Worm (Caenorhabditis elegans) whole organism, L4 larva: ENCODE data around the gene K06H7.2.

Experiments
- F10B5.3 ChIP-seq: sonication (generic microtip); optimal IDR thresholded peaks from 2 replicates; lab custom pipeline; 2016; ENCODE audit warnings: mild to moderate bottlenecking, missing genetic modification characterization, missing compliant biosample characterization
- F26F4.8 ChIP-seq: fragments of 200-800 bp; sonication (Bioruptor generic); conservative IDR thresholded peaks from 2 replicates; pipeline ENCODE4 v1.3.6; 2022; ENCODE audit warnings: missing genetic modification characterization, missing compliant biosample characterization
- F37D6.2 ChIP-seq: sonication (generic microtip); optimal IDR thresholded peaks from 2 replicates; lab custom pipeline; 2016; ENCODE audit warnings: mild to moderate bottlenecking, missing genetic modification characterization, missing compliant biosample characterization
- Y105C5A.15 ChIP-seq: fragments of 200-800 bp; sonication (Bioruptor generic); IDR thresholded peaks from 2 replicates; pipeline ENCODE4 v1.3.6; 2022; ENCODE audit warnings: missing genetic modification characterization, missing compliant biosample characterization
- ZK337.2 ChIP-seq: fragments of 200-800 bp; sonication (Bioruptor generic); IDR thresholded peaks from 2 replicates; pipeline ENCODE4 v1.3.6; 2022; ENCODE audit warnings: missing genetic modification reagents, missing genetic modification characterization, missing compliant biosample characterization
- aly-2 ChIP-seq: sonication (generic microtip); optimal IDR thresholded peaks from 2 replicates; lab custom pipeline; 2018; ENCODE audit warnings: missing biosample characterization, missing genetic modification characterization
- ama-1 ChIP-seq: fragments of 150-350 bp; optimal IDR thresholded peaks from 2 replicates; lab custom pipeline; 2014; ENCODE audit warnings: inconsistent platforms, mixed read lengths
- attf-4 ChIP-seq: sonication (generic microtip); optimal IDR thresholded peaks from 3 replicates; lab custom pipeline; 2017; ENCODE audit warnings: missing biosample characterization, missing genetic modification characterization
- ceh-44 ChIP-seq: fragments of 200-800 bp; sonication (Bioruptor generic); IDR thresholded peaks from 2 replicates; pipeline ENCODE4 v1.3.6; 2022; ENCODE audit warnings: missing genetic modification reagents, missing genetic modification characterization, missing compliant biosample characterization
- ceh-62 ChIP-seq: sonication (generic microtip); optimal IDR thresholded peaks from 2 replicates; lab custom pipeline; 2017; ENCODE audit warnings: missing biosample characterization, missing genetic modification characterization
- cey-2 ChIP-seq: sonication (generic microtip); optimal IDR thresholded peaks from 3 replicates; lab custom pipeline; 2017; ENCODE audit warnings: missing genetic modification characterization, mild to moderate bottlenecking, missing compliant biosample characterization, antibody characterized with exemption, borderline replicate concordance; ENCODE audit not compliant: insufficient read depth
- ctbp-1 ChIP-seq: fragments of 200-800 bp; sonication (Bioruptor generic); IDR thresholded peaks from 2 replicates; pipeline ENCODE4 v1.3.6; 2022; ENCODE audit warnings: missing genetic modification reagents, missing genetic modification characterization, missing compliant biosample characterization
- daf-12 ChIP-seq: fragments of 150-350 bp; optimal IDR thresholded peaks from 2 replicates; lab custom pipeline; 2014; ENCODE audit warnings: missing biosample characterization, missing genetic modification reagents, missing genetic modification characterization
- daf-16 ChIP-seq, 3 experiments: sonication (generic microtip); optimal IDR thresholded peaks; 2 replicates each; lab custom pipeline; 2016 to 2017; ENCODE audit warnings: missing genetic modification characterization in 3 of 3, missing genetic modification reagents in 3 of 3, mild to moderate bottlenecking in 2 of 3, missing compliant biosample characterization in 2 of 3, missing biosample characterization in 1 of 3, moderate library complexity in 1 of 3
- daf-19 ChIP-seq: fragments of 200-800 bp; sonication (Bioruptor generic); conservative IDR thresholded peaks from 2 replicates; pipeline ENCODE4 v1.3.6; 2022; ENCODE audit warnings: missing genetic modification characterization, missing compliant biosample characterization
- daf-8 ChIP-seq: fragments of 200-800 bp; sonication (Bioruptor generic); IDR thresholded peaks from 2 replicates; pipeline ENCODE4 v1.3.6; 2022; ENCODE audit warnings: missing genetic modification characterization, missing compliant biosample characterization
- dmd-9 ChIP-seq: fragments of 200-800 bp; sonication (Bioruptor generic); IDR thresholded peaks from 2 replicates; pipeline ENCODE4 v1.3.6; 2022; ENCODE audit warnings: missing genetic modification reagents, missing genetic modification characterization, missing compliant biosample characterization
- dpl-1 ChIP-seq: fragments of 150-350 bp; optimal IDR thresholded peaks from 2 replicates; lab custom pipeline; 2014; ENCODE audit warnings: missing biosample characterization, missing genetic modification reagents, missing genetic modification characterization
- duxl-1 ChIP-seq: sonication (generic microtip); optimal IDR thresholded peaks from 2 replicates; lab custom pipeline; 2016; ENCODE audit warnings: mild to moderate bottlenecking, missing genetic modification characterization, moderate library complexity, missing compliant biosample characterization; ENCODE audit not compliant: poor library complexity
- egl-43 ChIP-seq: fragments of 200-800 bp; sonication (Bioruptor generic); IDR thresholded peaks from 2 replicates; pipeline ENCODE4 v1.3.6; 2022; ENCODE audit warnings: missing genetic modification reagents, missing genetic modification characterization, missing compliant biosample characterization
- fkh-10 ChIP-seq: fragments of 150-350 bp; optimal IDR thresholded peaks from 2 replicates; lab custom pipeline; 2014; ENCODE audit warnings: missing biosample characterization, missing genetic modification reagents, missing genetic modification characterization
- gei-8 ChIP-seq: fragments of 200-800 bp; sonication (Bioruptor generic); optimal IDR thresholded peaks from 2 replicates; lab custom pipeline; 2018; ENCODE audit warnings: mild to moderate bottlenecking, missing genetic modification characterization, missing compliant biosample characterization
- hmg-1.1 ChIP-seq: fragments of 200-800 bp; sonication (Bioruptor generic); IDR thresholded peaks from 2 replicates; pipeline ENCODE4 v1.3.6; 2022; ENCODE audit warnings: missing genetic modification reagents, missing genetic modification characterization, missing compliant biosample characterization
- jun-1 ChIP-seq: fragments of 150-350 bp; optimal IDR thresholded peaks from 2 replicates; lab custom pipeline; 2014; ENCODE audit warnings: missing biosample characterization, missing genetic modification reagents, missing genetic modification characterization
- lin-1 ChIP-seq: fragments of 200-800 bp; sonication (Bioruptor generic); IDR thresholded peaks from 2 replicates; pipeline ENCODE4 v1.3.6; 2022; ENCODE audit warnings: missing genetic modification reagents, missing genetic modification characterization, missing compliant biosample characterization
- lin-39 ChIP-seq: fragments of 150-350 bp; optimal IDR thresholded peaks from 2 replicates; lab custom pipeline; 2014; ENCODE audit warnings: missing biosample characterization, missing genetic modification reagents, missing genetic modification characterization
- mdt-29 ChIP-seq: fragments of 200-800 bp; sonication (Bioruptor generic); IDR thresholded peaks from 2 replicates; pipeline ENCODE4 v1.3.6; 2022; ENCODE audit warnings: missing genetic modification reagents, missing genetic modification characterization, missing compliant biosample characterization
- mep-1 ChIP-seq: fragments of 150-350 bp; sonication (generic microtip); optimal IDR thresholded peaks from 3 replicates; lab custom pipeline; 2014; ENCODE audit warnings: missing biosample characterization, missing genetic modification characterization
- mes-2 ChIP-seq: sonication (generic microtip); optimal IDR thresholded peaks from 2 replicates; lab custom pipeline; 2016; ENCODE audit warnings: missing genotype, mild to moderate bottlenecking, missing genetic modification characterization, missing compliant biosample characterization; ENCODE audit not compliant: poor library complexity, severe bottlenecking
- mxl-3 ChIP-seq: fragments of 200-800 bp; sonication (Bioruptor generic); optimal IDR thresholded peaks from 2 replicates; lab custom pipeline; 2018; ENCODE audit warnings: mild to moderate bottlenecking, missing genetic modification characterization, missing compliant biosample characterization
- nhr-10 ChIP-seq: fragments of 150-350 bp; optimal IDR thresholded peaks from 2 replicates; lab custom pipeline; 2014; ENCODE audit warnings: missing biosample characterization, missing genetic modification characterization
- nhr-102 ChIP-seq: sonication (generic microtip); optimal IDR thresholded peaks from 2 replicates; lab custom pipeline; 2016; ENCODE audit warnings: mild to moderate bottlenecking, missing genetic modification characterization, moderate library complexity, missing compliant biosample characterization
- nhr-11 ChIP-seq: fragments of 150-350 bp; optimal IDR thresholded peaks from 2 replicates; lab custom pipeline; 2014; ENCODE audit warnings: missing biosample characterization, missing genetic modification characterization
- nhr-111 ChIP-seq: fragments of 200-800 bp; sonication (Bioruptor generic); optimal IDR thresholded peaks from 2 replicates; lab custom pipeline; 2018; ENCODE audit warnings: mild to moderate bottlenecking, missing genetic modification characterization, missing compliant biosample characterization
- nhr-28 ChIP-seq: fragments of 150-350 bp; optimal IDR thresholded peaks from 2 replicates; lab custom pipeline; 2014; ENCODE audit warnings: missing biosample characterization, missing genetic modification characterization
- nhr-41 ChIP-seq: fragments of 200-800 bp; sonication (Bioruptor generic); IDR thresholded peaks from 2 replicates; pipeline ENCODE4 v1.3.6; 2022; ENCODE audit warnings: missing genetic modification reagents, missing genetic modification characterization, missing compliant biosample characterization
- nhr-6 ChIP-seq: fragments of 150-350 bp; optimal IDR thresholded peaks from 2 replicates; lab custom pipeline; 2014; ENCODE audit warnings: missing biosample characterization, missing genetic modification characterization
- nhr-76 ChIP-seq: fragments of 150-350 bp; optimal IDR thresholded peaks from 2 replicates; lab custom pipeline; 2014; ENCODE audit warnings: missing biosample characterization, missing genetic modification characterization
- nhr-77 ChIP-seq: fragments of 150-350 bp; optimal IDR thresholded peaks from 2 replicates; lab custom pipeline; 2014; ENCODE audit warnings: missing biosample characterization, missing genetic modification characterization
- php-3 ChIP-seq: fragments of 200-800 bp; sonication (Bioruptor generic); IDR thresholded peaks from 2 replicates; pipeline ENCODE4 v1.3.6; 2022; ENCODE audit warnings: missing genetic modification reagents, missing genetic modification characterization, missing compliant biosample characterization
- sdz-12 ChIP-seq: fragments of 200-800 bp; sonication (Bioruptor generic); optimal IDR thresholded peaks from 2 replicates; lab custom pipeline; 2018; ENCODE audit warnings: mild to moderate bottlenecking, missing genetic modification characterization, missing compliant biosample characterization
- set-16 ChIP-seq: fragments of 200-800 bp; sonication (Bioruptor generic); IDR thresholded peaks from 2 replicates; pipeline ENCODE4 v1.3.6; 2022; ENCODE audit warnings: missing genetic modification reagents, missing genetic modification characterization, missing compliant biosample characterization
- tra-1 ChIP-seq: fragments of 200-800 bp; sonication (Bioruptor generic); IDR thresholded peaks from 2 replicates; pipeline ENCODE4 v1.3.6; 2022; ENCODE audit warnings: missing genetic modification reagents, missing genetic modification characterization, missing compliant biosample characterization
- unc-130 ChIP-seq: sonication (generic microtip); optimal IDR thresholded peaks from 2 replicates; lab custom pipeline; 2016; ENCODE audit warnings: missing genetic modification reagents, missing genetic modification characterization, missing compliant biosample characterization
- unc-39 ChIP-seq: sonication (generic microtip); optimal IDR thresholded peaks from 2 replicates; lab custom pipeline; 2017; ENCODE audit warnings: missing biosample characterization, missing genetic modification characterization
- vab-7 ChIP-seq: fragments of 200-800 bp; sonication (Bioruptor generic); IDR thresholded peaks from 2 replicates; pipeline ENCODE4 v1.3.6; 2022; ENCODE audit warnings: missing genetic modification reagents, missing genetic modification characterization, missing compliant biosample characterization
- zfp-2 ChIP-seq: sonication (generic microtip); optimal IDR thresholded peaks from 2 replicates; lab custom pipeline; 2016; ENCODE audit warnings: mild to moderate bottlenecking, missing genetic modification characterization, missing compliant biosample characterization
- zip-11 ChIP-seq: fragments of 200-800 bp; sonication (Bioruptor generic); IDR thresholded peaks from 2 replicates; pipeline ENCODE4 v1.3.6; 2022; ENCODE audit warnings: missing genetic modification characterization, missing compliant biosample characterization
- zip-2 ChIP-seq: fragments of 150-350 bp; optimal IDR thresholded peaks from 2 replicates; lab custom pipeline; 2014; ENCODE audit warnings: missing biosample characterization, missing genetic modification characterization
- ztf-11 ChIP-seq: fragments of 150-350 bp; optimal IDR thresholded peaks from 2 replicates; lab custom pipeline; 2014; ENCODE audit warnings: missing biosample characterization, missing genetic modification characterization
- ztf-7 ChIP-seq: fragments of 150-350 bp; optimal IDR thresholded peaks from 2 replicates; lab custom pipeline; 2014; ENCODE audit warnings: missing biosample characterization, missing genetic modification characterization

The K06H7.2 gene

ce11 chrIII:8130177-8130902 is 37.0 kb downstream of the K06H7.2 start, which contains the start of the genes rpl-21 and C14B9.10:
Gene rpl-21 (minus strand): TSS chrIII:8130227.
Gene C14B9.10 (plus strand): TSS chrIII:8130852.
- 0 out of 2 replicates have a peak, but pooled peaks have one; percentile 25 for TF ChIP-seq ctbp-1 (GFP tag; lab: Robert Waterston, UW)
- peak; percentile 75 for TF ChIP-seq hmg-1.1 (GFP tag; lab: Robert Waterston, UW)
- peak; percentile 18 for TF ChIP-seq zfp-2 (tag; lab: Kevin White, UChicago)
- TF ChIP-seq F26F4.8: no peak
- no peak for TF ChIP-seq gei-8 (GFP tag; lab: Kevin White, UChicago)
- no peak for TF ChIP-seq daf-16 (GFP tag; optimal IDR thresholded peaks at IDR 0.05; lab: Kevin White, UChicago)
- peak; percentile 44 for TF ChIP-seq daf-16 (tag; optimal IDR thresholded peaks at IDR 0.05; lab: Kevin White, UChicago)
- no peak for TF ChIP-seq php-3 (GFP tag; lab: Robert Waterston, UW)
- TF ChIP-seq lin-39 (tag; lab: Kevin White, UChicago): no peak
- TF ChIP-seq dmd-9 (GFP tag; lab: Robert Waterston, UW): peak; percentile 55; the same call in 1 of the 2 replicates
- peak; percentile 24 for TF ChIP-seq ztf-7 (tag; lab: Kevin White, UChicago)
- no peak for TF ChIP-seq nhr-111
- no peak for TF ChIP-seq aly-2 (tag; lab: Kevin White, UChicago)
- TF ChIP-seq cey-2 (tag; lab: Kevin White, UChicago): no peak
- no peak for TF ChIP-seq zip-2 (tag; lab: Kevin White, UChicago)
- peak; percentile 67 for TF ChIP-seq nhr-11 (tag; lab: Kevin White, UChicago)
- peak; percentile 1 for TF ChIP-seq duxl-1 (tag; lab: Kevin White, UChicago)
- TF ChIP-seq nhr-76 (tag; lab: Kevin White, UChicago): no peak
- TF ChIP-seq egl-43 (GFP tag; lab: Robert Waterston, UW): no peak
- TF ChIP-seq mep-1 (tag; lab: Kevin White, UChicago): peak; percentile 83
- TF ChIP-seq zip-11: no peak
- TF ChIP-seq nhr-6 (tag; lab: Kevin White, UChicago): peak; percentile 77
- TF ChIP-seq unc-39 (tag; lab: Kevin White, UChicago): no peak
- TF ChIP-seq sdz-12 (GFP tag; lab: Kevin White, UChicago): no peak
- no peak for TF ChIP-seq vab-7 (GFP tag; lab: Robert Waterston, UW)
- TF ChIP-seq nhr-41: no peak
- TF ChIP-seq mdt-29 (GFP tag; lab: Robert Waterston, UW): no peak
- TF ChIP-seq nhr-10 (tag; lab: Kevin White, UChicago): no peak
- TF ChIP-seq dpl-1 (GFP tag; lab: Kevin White, UChicago): peak; percentile 78
- TF ChIP-seq daf-12 (tag; lab: Kevin White, UChicago): no peak
- TF ChIP-seq ceh-62 (tag; lab: Kevin White, UChicago): no peak
- no peak for TF ChIP-seq fkh-10 (GFP tag; lab: Kevin White, UChicago)
- peak; percentile 55 for TF ChIP-seq nhr-102 (tag; lab: Kevin White, UChicago)
- TF ChIP-seq lin-1: 0 out of 2 replicates have a peak, but pooled peaks have one; percentile 27
- no peak for TF ChIP-seq F37D6.2 (tag; lab: Kevin White, UChicago)
- peak; percentile 59 for TF ChIP-seq ama-1 (lab: Kevin White, UChicago)
- TF ChIP-seq jun-1 (tag; lab: Kevin White, UChicago): no peak
- no peak for TF ChIP-seq set-16 (GFP tag; lab: Robert Waterston, UW)
- TF ChIP-seq ZK337.2: no peak
- TF ChIP-seq nhr-28 (tag; lab: Kevin White, UChicago): peak; percentile 57
- TF ChIP-seq unc-130 (GFP tag; lab: Kevin White, UChicago): peak; percentile 84
- no peak for TF ChIP-seq ceh-44 (GFP tag; lab: Robert Waterston, UW)
- peak; percentile 38 for TF ChIP-seq nhr-77
- TF ChIP-seq tra-1 (GFP tag; lab: Robert Waterston, UW): no peak
- no peak for TF ChIP-seq daf-8 (GFP tag; lab: Robert Waterston, UW)
- no peak for TF ChIP-seq ztf-11 (tag; lab: Kevin White, UChicago)
- no peak for TF ChIP-seq Y105C5A.15 (GFP tag; lab: Robert Waterston, UW)
- TF ChIP-seq mes-2 (tag; lab: Kevin White, UChicago): peak; percentile 91
- TF ChIP-seq daf-19 (GFP tag; lab: Robert Waterston, UW): no peak
- no peak for TF ChIP-seq mxl-3 (GFP tag; lab: Kevin White, UChicago)
- no peak for TF ChIP-seq F10B5.3 (tag; lab: Kevin White, UChicago)
- no peak for TF ChIP-seq attf-4 (tag; lab: Kevin White, UChicago)
